Worm (Caenorhabditis elegans) whole organism, early embryonic: ENCODE results near the gene rbm-39.

Experiments used
- B0310.2 ChIP-seq: sonication (generic microtip); optimal IDR thresholded peaks from 2 replicates; lab custom pipeline; 2016; ENCODE audit warnings: mild to moderate bottlenecking, missing genetic modification characterization, missing compliant biosample characterization
- F13C5.2 ChIP-seq: sonication (generic microtip); optimal IDR thresholded peaks from 2 replicates; lab custom pipeline; 2017; ENCODE audit warnings: mild to moderate bottlenecking, missing genetic modification characterization, inconsistent platforms, missing compliant biosample characterization
- ama-1 ChIP-seq: fragments of 150-350 bp; optimal IDR thresholded peaks from 2 replicates; lab custom pipeline; 2014
- ceh-36 ChIP-seq: sonication (generic microtip); optimal IDR thresholded peaks from 2 replicates; lab custom pipeline; 2016; ENCODE audit warnings: missing genetic modification characterization, inconsistent platforms, missing compliant biosample characterization
- ets-7 ChIP-seq: sonication (generic microtip); optimal IDR thresholded peaks from 2 replicates; lab custom pipeline; 2016; ENCODE audit warnings: missing genotype, missing genetic modification characterization, missing compliant biosample characterization
- flt-1 ChIP-seq: fragments of 200-800 bp; sonication (Bioruptor generic); IDR thresholded peaks from 2 replicates; pipeline ENCODE4 v1.3.6; 2022; ENCODE audit warnings: missing genetic modification characterization, missing compliant biosample characterization
- hmbx-1 ChIP-seq: sonication (generic microtip); optimal IDR thresholded peaks from 2 replicates; lab custom pipeline; 2016; ENCODE audit warnings: mild to moderate bottlenecking, missing genetic modification characterization, missing compliant biosample characterization
- hmg-4 ChIP-seq: fragments of 200-800 bp; sonication (Bioruptor generic); optimal IDR thresholded peaks from 2 replicates; lab custom pipeline; 2018; ENCODE audit warnings: mild to moderate bottlenecking, missing genetic modification characterization, missing compliant biosample characterization
- pes-1 ChIP-seq: fragments of 200-800 bp; sonication (Bioruptor generic); IDR thresholded peaks from 2 replicates; pipeline ENCODE4 v1.3.6; 2022; ENCODE audit warnings: missing genetic modification reagents, missing genetic modification characterization, missing compliant biosample characterization
- sea-1 ChIP-seq: fragments of 200-800 bp; sonication (Bioruptor generic); conservative IDR thresholded peaks from 2 replicates; pipeline ENCODE4 v1.3.6; 2022; ENCODE audit warnings: missing genetic modification characterization, missing compliant biosample characterization
- tbx-37 ChIP-seq: fragments of 200-800 bp; sonication (Bioruptor generic); conservative IDR thresholded peaks from 2 replicates; pipeline ENCODE4 v1.3.6; 2022; ENCODE audit warnings: missing genetic modification reagents, missing genetic modification characterization, missing compliant biosample characterization

DNA sequence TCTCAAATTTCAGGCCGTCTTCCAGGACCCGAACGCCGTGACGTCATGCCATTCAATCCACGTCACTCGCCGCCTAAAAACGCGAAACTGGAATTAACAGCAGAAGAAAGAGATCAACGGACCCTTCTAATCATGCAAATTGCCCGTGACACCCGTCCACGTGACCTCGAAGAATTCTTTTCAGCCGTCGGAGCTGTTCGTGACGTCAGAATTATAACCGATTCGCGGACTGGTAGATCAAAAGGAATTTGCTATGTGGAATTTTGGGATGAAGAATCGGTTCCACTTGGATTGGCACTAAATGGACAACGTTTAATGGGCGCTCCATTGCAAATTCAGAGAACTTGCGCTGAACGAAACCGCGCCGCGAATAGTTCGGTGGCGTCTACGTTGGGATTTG is 3.0 kb downstream of the rbm-39 start:
- no peak for TF ChIP-seq ama-1
- no peak for TF ChIP-seq ceh-36 (tag; lab: Kevin White, UChicago)
- no peak for TF ChIP-seq B0310.2 (tag; lab: Kevin White, UChicago)
- no peak for TF ChIP-seq ets-7 (tag; lab: Kevin White, UChicago)
- TF ChIP-seq hmg-4 (GFP tag; lab: Kevin White, UChicago), result no peak
- no peak for TF ChIP-seq sea-1 (GFP tag; lab: Robert Waterston, UW)
- TF ChIP-seq F13C5.2 (tag; lab: Kevin White, UChicago), result no peak
- TF ChIP-seq tbx-37 (GFP tag; lab: Robert Waterston, UW), result no peak
- TF ChIP-seq hmbx-1 (tag; lab: Kevin White, UChicago), result no peak
- TF ChIP-seq pes-1, result no peak
- no peak for TF ChIP-seq flt-1 (GFP tag; lab: Robert Waterston, UW)
